Worm (Caenorhabditis elegans) whole organism, L3 larva: ENCODE measurements around the gene ceh-99.
"Not testable (repeated sequence)": the region's sequence is repeated elsewhere in the genome, so short reads cannot be mapped to it uniquely, and the experiment has no call there.

Experiments
- R02D3.7 ChIP-seq: fragments of 150-350 bp; optimal IDR thresholded peaks from 2 replicates; lab custom pipeline; 2014; ENCODE audit warnings: missing biosample characterization, missing genetic modification characterization
- ZK546.5 ChIP-seq: sonication (generic microtip); optimal IDR thresholded peaks from 2 replicates; lab custom pipeline; 2017; ENCODE audit warnings: missing biosample characterization, missing genetic modification characterization
- ceh-16 ChIP-seq: sonication (generic microtip); optimal IDR thresholded peaks from 2 replicates; lab custom pipeline; 2017; ENCODE audit warnings: missing biosample characterization, missing genetic modification characterization
- ceh-9 ChIP-seq: sonication (generic microtip); optimal IDR thresholded peaks from 2 replicates; lab custom pipeline; 2018; ENCODE audit warnings: missing biosample characterization, missing genetic modification characterization
- egl-5 ChIP-seq: fragments of 150-350 bp; optimal IDR thresholded peaks from 2 replicates; lab custom pipeline; 2017; ENCODE audit warnings: missing biosample characterization, missing genetic modification reagents, missing genetic modification characterization, inconsistent platforms
- elt-1 ChIP-seq: fragments of 150-350 bp; optimal IDR thresholded peaks from 2 replicates; lab custom pipeline; 2014; ENCODE audit warnings: missing biosample characterization, missing genetic modification characterization
- elt-2 ChIP-seq: sonication (generic microtip); optimal IDR thresholded peaks from 2 replicates; lab custom pipeline; 2016; ENCODE audit warnings: missing genetic modification reagents, mild to moderate bottlenecking, missing genetic modification characterization, missing compliant biosample characterization
- elt-3 ChIP-seq, 3 experiments: fragments of 150-350 bp in 1 of 3; sonication (generic microtip) in 2 of 3; optimal IDR thresholded peaks; 2 replicates in 2 of 3; 4 replicates in 1 of 3; lab custom pipeline; 2014 to 2017; ENCODE audit warnings: missing biosample characterization in 3 of 3, missing genetic modification characterization in 3 of 3
- fkh-2 ChIP-seq: fragments of 150-350 bp; optimal IDR thresholded peaks from 2 replicates; lab custom pipeline; 2014; ENCODE audit warnings: missing biosample characterization, missing genetic modification reagents, missing genetic modification characterization
- fos-1 ChIP-seq: fragments of 150-350 bp; optimal IDR thresholded peaks from 2 replicates; lab custom pipeline; 2014; ENCODE audit warnings: missing biosample characterization, missing genetic modification characterization
- hmg-11 ChIP-seq: sonication (generic microtip); optimal IDR thresholded peaks from 2 replicates; lab custom pipeline; 2016; ENCODE audit warnings: missing genetic modification characterization, missing compliant biosample characterization
- jun-1 ChIP-seq: fragments of 150-350 bp; optimal IDR thresholded peaks from 2 replicates; lab custom pipeline; 2014; ENCODE audit warnings: missing biosample characterization, missing genetic modification reagents, missing genetic modification characterization
- mdl-1 ChIP-seq: fragments of 150-350 bp; optimal IDR thresholded peaks from 2 replicates; lab custom pipeline; 2014; ENCODE audit warnings: missing biosample characterization, missing genetic modification characterization
- nfya-1 ChIP-seq: sonication (generic microtip); optimal IDR thresholded peaks from 2 replicates; lab custom pipeline; 2017; ENCODE audit warnings: missing genetic modification characterization, mild to moderate bottlenecking, missing compliant biosample characterization, antibody characterized with exemption, moderate library complexity; ENCODE audit not compliant: insufficient read depth
- nhr-11 ChIP-seq: fragments of 150-350 bp; optimal IDR thresholded peaks from 2 replicates; lab custom pipeline; 2014; ENCODE audit warnings: missing biosample characterization, missing genetic modification characterization
- nhr-12 ChIP-seq: fragments of 150-350 bp; optimal IDR thresholded peaks from 2 replicates; lab custom pipeline; 2014; ENCODE audit warnings: missing biosample characterization, missing genetic modification characterization
- nhr-237 ChIP-seq: fragments of 150-350 bp; optimal IDR thresholded peaks from 2 replicates; lab custom pipeline; 2014; ENCODE audit warnings: missing biosample characterization, missing genetic modification characterization
- nhr-25 ChIP-seq: sonication (generic microtip); optimal IDR thresholded peaks from 2 replicates; lab custom pipeline; 2017; ENCODE audit warnings: missing biosample characterization, missing genetic modification characterization
- nhr-28 ChIP-seq: fragments of 150-350 bp; optimal IDR thresholded peaks from 2 replicates; lab custom pipeline; 2014; ENCODE audit warnings: missing biosample characterization, missing genetic modification characterization
- nhr-43 ChIP-seq: sonication (generic microtip); optimal IDR thresholded peaks from 2 replicates; lab custom pipeline; 2016; ENCODE audit warnings: mild to moderate bottlenecking, missing genetic modification characterization, missing compliant biosample characterization; ENCODE audit not compliant: poor library complexity, severe bottlenecking
- nhr-67 ChIP-seq: fragments of 150-350 bp; optimal IDR thresholded peaks from 2 replicates; lab custom pipeline; 2014; ENCODE audit warnings: missing biosample characterization, missing genetic modification characterization
- nhr-76 ChIP-seq: fragments of 150-350 bp; sonication (generic microtip); optimal IDR thresholded peaks from 5 replicates; lab custom pipeline; 2014; ENCODE audit warnings: missing biosample characterization, missing genetic modification characterization
- pha-4 ChIP-seq: fragments of 150-350 bp; optimal IDR thresholded peaks from 2 replicates; lab custom pipeline; 2014; ENCODE audit warnings: missing biosample characterization, missing genetic modification reagents, missing genetic modification characterization
- pqm-1 ChIP-seq: fragments of 150-350 bp; optimal IDR thresholded peaks from 2 replicates; lab custom pipeline; 2017; ENCODE audit warnings: missing biosample characterization, missing genetic modification characterization, inconsistent platforms
- sea-2 ChIP-seq: fragments of 150-350 bp; sonication (generic microtip); optimal IDR thresholded peaks from 4 replicates; lab custom pipeline; 2014; ENCODE audit warnings: missing biosample characterization, missing genetic modification reagents, missing genetic modification characterization
- skn-1 ChIP-seq: fragments of 150-350 bp; optimal IDR thresholded peaks from 2 replicates; lab custom pipeline; 2014; ENCODE audit warnings: missing biosample characterization, missing genetic modification characterization
- snpc-4 ChIP-seq: fragments of 150-350 bp; optimal IDR thresholded peaks from 2 replicates; lab custom pipeline; 2014; ENCODE audit warnings: missing biosample characterization, missing genetic modification characterization
- unc-39 ChIP-seq: sonication (generic microtip); optimal IDR thresholded peaks from 4 replicates; lab custom pipeline; 2017; ENCODE audit warnings: missing biosample characterization, missing genetic modification characterization
- unc-62 ChIP-seq: fragments of 150-350 bp; sonication (generic microtip); optimal IDR thresholded peaks from 4 replicates; lab custom pipeline; 2014; ENCODE audit warnings: missing biosample characterization, missing genetic modification reagents, missing genetic modification characterization
- zag-1 ChIP-seq: fragments of 150-350 bp; optimal IDR thresholded peaks from 2 replicates; lab custom pipeline; 2014; ENCODE audit warnings: missing biosample characterization, missing genetic modification characterization
- ztf-11 ChIP-seq: fragments of 150-350 bp; optimal IDR thresholded peaks from 2 replicates; lab custom pipeline; 2014; ENCODE audit warnings: missing biosample characterization, missing genetic modification characterization
- ztf-4 ChIP-seq: fragments of 150-350 bp; optimal IDR thresholded peaks from 2 replicates; lab custom pipeline; 2014; ENCODE audit warnings: missing biosample characterization, missing genetic modification characterization

The ceh-99 gene

ce11 chrII:12525526-12525925 is 5.7 kb downstream of the ceh-99 start, which contains the start of gene srx-118:
srx-118 (plus strand) TSS chrII:12525826.
- TF ChIP-seq nhr-25, result no peak
- TF ChIP-seq unc-62, result no peak
- no peak for TF ChIP-seq ZK546.5
- no peak for TF ChIP-seq skn-1 (tag; lab: Kevin White, UChicago)

- no peak for TF ChIP-seq nhr-67 (tag; lab: Kevin White, UChicago)
- no peak for TF ChIP-seq pha-4
- no peak for TF ChIP-seq nfya-1 (tag; lab: Kevin White, UChicago)
- TF ChIP-seq nhr-43 (tag; lab: Kevin White, UChicago), result no peak
- TF ChIP-seq elt-1 (tag; lab: Kevin White, UChicago), result no peak
- TF ChIP-seq R02D3.7 (tag; lab: Kevin White, UChicago), result no peak
- TF ChIP-seq nhr-237 (tag; lab: Kevin White, UChicago), result no peak
- no peak for TF ChIP-seq unc-39
- no peak for TF ChIP-seq mdl-1 (tag; lab: Kevin White, UChicago)
- no peak for TF ChIP-seq ztf-4 (tag; lab: Kevin White, UChicago)
- TF ChIP-seq nhr-12, result no peak
- TF ChIP-seq nhr-25, result no peak
- no peak for TF ChIP-seq nhr-76 (tag; lab: Kevin White, UChicago)
Observed at ce11 chrII:12527947-12528346, 8.2 kb downstream of the ceh-99 start, which contains the start of gene srx-119. srx-119 (plus strand) TSS chrII:12528247.

ce11 chrII:12530958-12531357 is 11.2 kb downstream of the ceh-99 start, which contains the start of gene srx-120:
srx-120 (plus strand) TSS chrII:12531258.
- TF ChIP-seq hmg-11 (tag; lab: Kevin White, UChicago), result no peak
- TF ChIP-seq skn-1 (tag; lab: Kevin White, UChicago), result no peak
- TF ChIP-seq elt-3 (tag; optimal IDR thresholded peaks at IDR 0.05; lab: Kevin White, UChicago), result no peak
- TF ChIP-seq fkh-2 (tag; lab: Kevin White, UChicago), result no peak
- TF ChIP-seq pha-4, result no peak
- no peak for TF ChIP-seq nhr-25
- no peak for TF ChIP-seq ceh-9 (tag; lab: Kevin White, UChicago)
- TF ChIP-seq nhr-43 (tag; lab: Kevin White, UChicago), result no peak
- no peak for TF ChIP-seq jun-1
- TF ChIP-seq ceh-16, result no peak
- no peak for TF ChIP-seq sea-2 (GFP tag; lab: Kevin White, UChicago)
- TF ChIP-seq pqm-1 (tag; lab: Kevin White, UChicago), result no peak
- no peak for TF ChIP-seq ztf-4 (tag; lab: Kevin White, UChicago)

ce11 chrII:12535297-12535803 is 15.6 kb downstream of the ceh-99 start, which contains the start of gene nimk-1:
nimk-1 (plus strand) TSS chrII:12535753.
- TF ChIP-seq fos-1 (tag; lab: Kevin White, UChicago) (no peak), nhr-11 (tag; lab: Kevin White, UChicago) (no peak), ztf-11 (tag; lab: Kevin White, UChicago) (no peak), elt-2 (tag; lab: Kevin White, UChicago) (no peak), pqm-1 (tag; lab: Kevin White, UChicago) (no peak), skn-1 (tag; lab: Kevin White, UChicago) (no peak), snpc-4 (tag; lab: Kevin White, UChicago) (no peak), jun-1 (no peak), nhr-28 (tag; lab: Kevin White, UChicago) (no peak), unc-62 (no peak), nhr-67 (tag; lab: Kevin White, UChicago) (no peak), sea-2 (GFP tag; lab: Kevin White, UChicago) (no peak), hmg-11 (tag; lab: Kevin White, UChicago) (no peak), ceh-9 (tag; lab: Kevin White, UChicago) (no peak), elt-1 (tag; lab: Kevin White, UChicago) (no peak), zag-1 (no peak), fkh-2 (tag; lab: Kevin White, UChicago) (no peak), ZK546.5 (no peak), nhr-76 (tag; lab: Kevin White, UChicago) (no peak)

- not testable (repeated sequence) for TF ChIP-seq egl-5; nhr-12; nfya-1 (tag; lab: Kevin White, UChicago)
Observed at ce11 chrII:12536203-12536602, 16.4 kb downstream of the ceh-99 start, which contains the start of gene F49C5.3. F49C5.3 (plus strand) TSS chrII:12536503.
